Worm (Caenorhabditis elegans) whole organism, late embryonic: Measurements from ENCODE around the gene Y51H7BR.8.

Source experiments
- C08G9.2 ChIP-seq: sonication (generic microtip); optimal IDR thresholded peaks from 2 replicates; lab custom pipeline; 2016; ENCODE audit warnings: mild to moderate bottlenecking, missing genetic modification characterization, moderate library complexity, missing compliant biosample characterization
- ama-1 ChIP-seq: fragments of 150-350 bp; optimal IDR thresholded peaks from 2 replicates; lab custom pipeline; 2014
- elt-4 ChIP-seq: sonication (generic microtip); optimal IDR thresholded peaks from 2 replicates; lab custom pipeline; 2016; ENCODE audit warnings: missing genetic modification characterization, missing compliant biosample characterization
- rnt-1 ChIP-seq: sonication (generic microtip); optimal IDR thresholded peaks from 2 replicates; lab custom pipeline; 2016; ENCODE audit warnings: missing genetic modification characterization, missing compliant biosample characterization
- sox-2 ChIP-seq: fragments of 200-800 bp; sonication (Bioruptor generic); IDR thresholded peaks from 2 replicates; pipeline ENCODE4 v1.3.6; 2022; ENCODE audit warnings: missing genetic modification reagents, missing genetic modification characterization, missing compliant biosample characterization
- syd-9 ChIP-seq: sonication (generic microtip); optimal IDR thresholded peaks from 2 replicates; lab custom pipeline; 2016; ENCODE audit warnings: mild to moderate bottlenecking, missing genetic modification characterization, moderate library complexity, missing compliant biosample characterization

ce11 chrII:1529057-1529456 is 10.0 kb downstream of the Y51H7BR.8 start, which contains the start of gene Y51H7BR.4:
- TF ChIP-seq elt-4 (tag; lab: Kevin White, UChicago) (no peak), syd-9 (no peak), ama-1 (lab: Kevin White, UChicago) (no peak), rnt-1 (no peak), C08G9.2 (tag; lab: Kevin White, UChicago) (no peak), sox-2 (GFP tag; lab: Robert Waterston, UW) (no peak)
